Fruit fly (Drosophila melanogaster): ENCODE measurements around the gene CG15531.

DNA sequence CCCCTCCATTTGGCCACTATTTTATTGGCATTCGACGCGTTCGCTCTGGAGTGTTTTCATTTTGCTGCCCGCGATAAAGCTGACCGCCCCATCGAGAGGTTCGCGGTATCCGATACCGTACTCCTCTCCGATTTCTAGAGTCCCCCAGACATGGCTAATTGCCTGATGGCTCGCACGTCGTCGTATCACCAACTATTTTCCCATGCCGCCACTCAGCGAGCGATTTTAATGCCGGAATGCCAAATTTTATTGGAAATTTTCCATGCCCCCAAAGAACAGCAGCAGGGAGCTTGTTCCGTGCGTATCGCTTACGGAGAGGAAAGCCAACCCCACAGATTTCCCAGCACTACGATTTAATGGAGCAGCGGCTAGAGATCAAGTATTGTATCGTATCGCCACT, 5.0 kb upstream of the CG15531 start:
- TF ChIP-seq ttk (optimal IDR thresholded peaks at IDR 0.05), result no peak
- TF ChIP-seq Sin3A (optimal IDR thresholded peaks at IDR 0.05), result no peak
